Fruit fly (Drosophila melanogaster): ENCODE measurements around the gene mbm.

Gene mbm

DNA sequence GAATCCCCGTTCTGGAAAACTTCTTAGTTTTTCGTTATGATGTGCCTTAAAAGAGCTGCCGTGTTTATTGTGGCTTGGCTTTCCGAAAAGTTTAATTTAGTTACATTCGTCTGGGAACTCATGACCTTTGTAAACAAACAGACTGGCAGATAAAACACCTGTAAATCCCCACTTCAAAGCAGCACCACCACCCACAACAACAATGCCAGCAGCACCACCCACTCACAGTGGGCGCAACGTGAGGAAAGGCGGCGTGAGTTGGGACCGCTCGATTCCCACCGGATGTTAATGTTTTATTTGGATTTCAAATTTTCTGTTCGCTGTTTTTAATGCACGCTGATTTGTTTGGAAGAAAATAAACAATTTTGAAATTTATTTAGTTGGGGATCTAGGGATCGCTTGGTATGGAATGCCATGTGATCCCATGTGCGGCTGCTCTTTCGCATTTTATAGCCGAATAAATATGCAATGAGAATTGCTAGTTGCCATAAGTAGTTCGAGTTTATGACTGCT, 34.7 kb upstream of the mbm start:
- TF ChIP-seq CG9705 (GFP tag; optimal IDR thresholded peaks at IDR 0.05) (no peak), Rel (GFP tag; optimal IDR thresholded peaks at IDR 0.05) (no peak), Rel (tag; optimal IDR thresholded peaks at IDR 0.05) (no peak), psq (GFP tag; optimal IDR thresholded peaks at IDR 0.05) (no peak), CG32264 (GFP tag; optimal IDR thresholded peaks at IDR 0.05) (no peak), Hr83 (GFP tag; optimal IDR thresholded peaks at IDR 0.05; ENCODE audit: poor library complexity, severe bottlenecking) (no peak), br (GFP tag; optimal IDR thresholded peaks at IDR 0.05) (no peak), rgr (GFP tag; optimal IDR thresholded peaks at IDR 0.05) (no peak), Hr78 (GFP tag; optimal IDR thresholded peaks at IDR 0.05) (no peak), sv (GFP tag; optimal IDR thresholded peaks at IDR 0.05) (no peak), CrebA (GFP tag; optimal IDR thresholded peaks at IDR 0.05; ENCODE audit: borderline replicate concordance) (no peak), usp (GFP tag; optimal IDR thresholded peaks at IDR 0.05) (no peak), Abd-B (GFP tag; optimal IDR thresholded peaks at IDR 0.05) (no peak), tai (GFP tag; optimal IDR thresholded peaks at IDR 0.05) (no peak)

DNA sequence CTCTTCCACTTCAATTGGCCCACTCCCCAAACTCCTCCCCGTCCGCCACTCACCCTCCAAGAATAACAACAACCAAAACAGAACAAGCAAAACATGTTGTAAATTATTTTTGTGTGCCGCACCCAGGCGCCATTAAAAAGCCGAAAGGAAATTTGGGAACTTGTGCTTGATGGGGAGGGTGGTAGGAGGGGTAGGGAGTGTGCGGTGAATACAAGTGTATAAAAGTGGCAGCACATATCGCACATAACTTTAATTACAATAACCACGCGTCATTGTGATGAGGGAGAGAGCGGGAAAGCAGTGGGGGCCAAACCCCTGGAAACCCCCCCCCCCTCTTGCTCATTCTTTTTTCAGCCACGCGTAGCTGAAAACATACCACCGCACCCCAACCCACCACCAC, 33.6 kb upstream of the mbm start:
- TF ChIP-seq lola (GFP tag; optimal IDR thresholded peaks at IDR 0.05) (no peak), Hnf4 (GFP tag; optimal IDR thresholded peaks at IDR 0.05) (no peak), rgr (GFP tag; optimal IDR thresholded peaks at IDR 0.05) (no peak), N (GFP tag; optimal IDR thresholded peaks at IDR 0.05) (no peak), OdsH (GFP tag; optimal IDR thresholded peaks at IDR 0.05) (no peak), Dfd (GFP tag; optimal IDR thresholded peaks at IDR 0.05) (no peak), Rel (GFP tag; optimal IDR thresholded peaks at IDR 0.05) (no peak), Rel (tag; optimal IDR thresholded peaks at IDR 0.05) (no peak), GATAd (GFP tag; optimal IDR thresholded peaks at IDR 0.05) (no peak), Hr83 (GFP tag; optimal IDR thresholded peaks at IDR 0.05; ENCODE audit: poor library complexity, severe bottlenecking) (no peak), sage (GFP tag; optimal IDR thresholded peaks at IDR 0.05) (no peak)

DNA sequence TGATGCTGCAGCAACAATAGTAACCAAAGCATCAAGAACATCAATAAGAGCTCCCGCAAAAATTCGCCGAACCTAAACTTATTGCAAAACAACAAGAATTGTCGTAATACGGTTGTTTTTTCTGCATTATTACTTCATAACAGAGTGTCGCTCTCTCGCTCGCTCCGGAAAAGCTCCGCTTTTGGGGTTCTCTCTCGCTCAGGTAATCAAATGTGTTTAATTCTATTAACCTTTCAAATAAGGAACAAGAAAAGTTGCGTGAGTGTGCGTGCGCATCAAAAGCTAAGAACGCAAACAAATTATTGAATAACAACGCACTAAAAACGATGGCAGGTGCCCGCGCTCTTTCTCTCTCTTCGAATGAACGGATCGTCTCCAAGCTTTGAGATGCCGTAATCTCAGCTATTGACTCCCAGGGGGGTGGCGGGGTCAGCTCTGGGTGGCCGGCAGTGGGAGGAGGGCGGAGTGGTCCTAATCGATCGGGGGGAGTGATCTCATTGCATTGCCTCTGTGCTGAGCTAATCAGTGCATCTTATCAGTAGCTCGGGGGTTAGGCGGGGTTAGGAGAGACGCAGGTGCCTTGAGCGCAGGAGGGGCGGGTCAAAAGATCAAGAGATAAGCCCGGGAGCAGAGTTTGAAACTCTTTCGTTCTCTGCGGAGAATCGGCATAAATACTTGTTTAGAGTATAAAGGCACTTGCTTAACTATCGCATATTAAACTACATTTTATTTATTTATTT, 32.8 kb upstream of the mbm start:
- TF ChIP-seq Dif (GFP tag; optimal IDR thresholded peaks at IDR 0.05; ENCODE audit: partially characterized antibody) (no peak), rgr (GFP tag; optimal IDR thresholded peaks at IDR 0.05) (no peak), Hr78 (GFP tag; optimal IDR thresholded peaks at IDR 0.05) (no peak), Hr83 (GFP tag; optimal IDR thresholded peaks at IDR 0.05; ENCODE audit: poor library complexity, severe bottlenecking) (no peak), jim (GFP tag; optimal IDR thresholded peaks at IDR 0.05) (no peak), sv (GFP tag; optimal IDR thresholded peaks at IDR 0.05) (no peak), HLH106 (tag; optimal IDR thresholded peaks at IDR 0.05) (no peak), Mio (GFP tag; optimal IDR thresholded peaks at IDR 0.05) (no peak)

DNA sequence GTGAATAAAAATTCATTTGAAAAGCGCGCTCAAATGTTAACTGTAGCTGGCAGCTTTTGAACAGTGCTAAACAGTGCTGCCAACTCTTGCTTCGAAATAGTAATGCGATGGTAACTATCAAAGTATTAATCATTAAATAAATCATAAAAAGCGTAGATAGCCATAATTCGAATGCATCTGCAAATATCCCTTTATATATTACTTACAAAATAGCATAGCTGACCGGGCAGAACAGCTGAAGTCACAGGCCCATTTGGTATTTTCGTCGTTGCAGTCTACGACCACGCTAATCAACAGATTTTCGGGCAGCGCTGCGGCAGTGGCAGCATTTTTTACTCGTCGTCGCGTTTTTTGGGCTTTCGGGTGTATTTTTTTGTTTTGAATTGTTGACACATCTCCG, 32.1 kb upstream of the mbm start, which contains the start of gene Plc21C:
TSS of gene Plc21C (plus strand) at position 290 of the 400 bp plus-strand sequence.
- peak; percentile 36 for TF ChIP-seq Dif (GFP tag; optimal IDR thresholded peaks at IDR 0.05; ENCODE audit: partially characterized antibody)
- TF ChIP-seq dsf (GFP tag; optimal IDR thresholded peaks at IDR 0.05; ENCODE audit: borderline replicate concordance): no peak
- no peak for TF ChIP-seq N (GFP tag; optimal IDR thresholded peaks at IDR 0.05)
- TF ChIP-seq h (GFP tag; optimal IDR thresholded peaks at IDR 0.05): peak; percentile 62
- no peak for TF ChIP-seq Rel (GFP tag; optimal IDR thresholded peaks at IDR 0.05)
- peak; percentile 54 for TF ChIP-seq Rel (tag; optimal IDR thresholded peaks at IDR 0.05)
- peak; percentile 41 for TF ChIP-seq sv (GFP tag; optimal IDR thresholded peaks at IDR 0.05)
- TF ChIP-seq jim (GFP tag; optimal IDR thresholded peaks at IDR 0.05): no peak
- peak; percentile 42 for TF ChIP-seq br (GFP tag; optimal IDR thresholded peaks at IDR 0.05)
- no peak for TF ChIP-seq OdsH (GFP tag; optimal IDR thresholded peaks at IDR 0.05)
- TF ChIP-seq usp (GFP tag; optimal IDR thresholded peaks at IDR 0.05): no peak
- no peak for TF ChIP-seq sage (GFP tag; optimal IDR thresholded peaks at IDR 0.05)
- peak; percentile 51 for TF ChIP-seq Hnf4 (GFP tag; optimal IDR thresholded peaks at IDR 0.05)
- peak; percentile 14 for TF ChIP-seq rgr (GFP tag; optimal IDR thresholded peaks at IDR 0.05)
- peak in 1 of 2 experiments; percentile 4 for TF ChIP-seq dl (GFP tag; optimal IDR thresholded peaks at IDR 0.05; ENCODE audit: insufficient read depth in 1 of 2, partially characterized antibody in 2 of 2)
- no peak for TF ChIP-seq brk (GFP tag; optimal IDR thresholded peaks at IDR 0.05)
- TF ChIP-seq psq (GFP tag; optimal IDR thresholded peaks at IDR 0.05): peak; percentile 24
- TF ChIP-seq dmrt93B (GFP tag; optimal IDR thresholded peaks at IDR 0.05): no peak
- TF ChIP-seq Hr78 (GFP tag; optimal IDR thresholded peaks at IDR 0.05): no peak
- peak; percentile 52 for TF ChIP-seq fru (GFP tag; optimal IDR thresholded peaks at IDR 0.05)
- TF ChIP-seq foxo (GFP tag; optimal IDR thresholded peaks at IDR 0.05): peak in 1 of 2 experiments; percentile 51
- no peak for TF ChIP-seq CG32264 (GFP tag; optimal IDR thresholded peaks at IDR 0.05)
- TF ChIP-seq woc (GFP tag; optimal IDR thresholded peaks at IDR 0.05): peak; percentile 16
- TF ChIP-seq ey (GFP tag; optimal IDR thresholded peaks at IDR 0.05): peak; percentile 50
- TF ChIP-seq Jra (GFP tag; optimal IDR thresholded peaks at IDR 0.05): no peak
- TF ChIP-seq Hr83 (GFP tag; optimal IDR thresholded peaks at IDR 0.05; ENCODE audit: poor library complexity, severe bottlenecking): no peak
- no peak for TF ChIP-seq Vsx2 (GFP tag; optimal IDR thresholded peaks at IDR 0.05; ENCODE audit: partially characterized antibody)
- peak; percentile 42 for TF ChIP-seq tai (GFP tag; optimal IDR thresholded peaks at IDR 0.05)
- no peak for TF ChIP-seq pan (optimal IDR thresholded peaks at IDR 0.05)
- TF ChIP-seq HLH106 (tag; optimal IDR thresholded peaks at IDR 0.05): peak; percentile 60
- TF ChIP-seq Abd-B (GFP tag; optimal IDR thresholded peaks at IDR 0.05): no peak
- TF ChIP-seq CG9705 (GFP tag; optimal IDR thresholded peaks at IDR 0.05): peak; percentile 18
- no peak for TF ChIP-seq CrebA (GFP tag; optimal IDR thresholded peaks at IDR 0.05; ENCODE audit: borderline replicate concordance)
- TF ChIP-seq GATAd (GFP tag; optimal IDR thresholded peaks at IDR 0.05): no peak
- TF ChIP-seq lola (GFP tag; optimal IDR thresholded peaks at IDR 0.05): no peak
- no peak for TF ChIP-seq Dfd (GFP tag; optimal IDR thresholded peaks at IDR 0.05)
- TF ChIP-seq Myc (optimal IDR thresholded peaks at IDR 0.05): no peak

Data from whole organism, wandering third instar larva.